Fruit fly (Drosophila melanogaster): ENCODE results near the gene GCC88.

dm6 chr3R:11221437-11222230 is 8.8 kb downstream of the GCC88 start, which contains the start of the genes CG6693 and RpL3:
- no peak for TF ChIP-seq Pif1B (GFP tag; optimal IDR thresholded peaks at IDR 0.05)
- peak; percentile 16 for TF ChIP-seq EcR (GFP tag; optimal IDR thresholded peaks at IDR 0.05)
- TF ChIP-seq CG17806 (tag; optimal IDR thresholded peaks at IDR 0.05) = peak; percentile 31
- no peak for TF ChIP-seq fd96Ca (GFP tag; IDR thresholded peaks at IDR 0.05)

All from whole organism, pupa.